Worm (Caenorhabditis elegans) whole organism, young adult: ENCODE results near the gene gst-23.

Experiments used
- B0261.1 ChIP-seq: sonication (generic microtip); optimal IDR thresholded peaks from 2 replicates; lab custom pipeline; 2016; ENCODE audit warnings: mild to moderate bottlenecking, missing genetic modification characterization, moderate library complexity, missing compliant biosample characterization
- F10E7.11 ChIP-seq: sonication (generic microtip); optimal IDR thresholded peaks from 2 replicates; lab custom pipeline; 2017; ENCODE audit warnings: mild to moderate bottlenecking, missing genetic modification characterization, moderate library complexity, missing compliant biosample characterization
- T26A5.8 ChIP-seq: sonication (generic microtip); optimal IDR thresholded peaks from 2 replicates; lab custom pipeline; 2016; ENCODE audit warnings: missing genetic modification characterization, missing compliant biosample characterization
- Y79H2A.3 ChIP-seq: fragments of 200-800 bp; sonication (Bioruptor generic); conservative IDR thresholded peaks from 2 replicates; pipeline ENCODE4 v1.3.6; 2022; ENCODE audit warnings: missing genetic modification reagents, missing genetic modification characterization, missing compliant biosample characterization
- akir-1 ChIP-seq: fragments of 200-800 bp; sonication (Bioruptor generic); optimal IDR thresholded peaks from 2 replicates; lab custom pipeline; 2018; ENCODE audit warnings: mild to moderate bottlenecking, missing genetic modification characterization, moderate library complexity, missing compliant biosample characterization
- cebp-2 ChIP-seq: fragments of 200-800 bp; sonication (Bioruptor generic); IDR thresholded peaks from 2 replicates; pipeline ENCODE4 v1.3.6; 2022; ENCODE audit warnings: missing genetic modification characterization, missing compliant biosample characterization
- ceh-27 ChIP-seq: fragments of 200-800 bp; sonication (Bioruptor generic); optimal IDR thresholded peaks from 2 replicates; lab custom pipeline; 2018; ENCODE audit warnings: mild to moderate bottlenecking, missing genetic modification characterization, moderate library complexity, missing compliant biosample characterization
- ceh-91 ChIP-seq: fragments of 200-800 bp; sonication (Bioruptor generic); IDR thresholded peaks from 2 replicates; pipeline ENCODE4 v1.3.6; 2022; ENCODE audit warnings: missing genetic modification reagents, missing genetic modification characterization, missing compliant biosample characterization
- mcd-1 ChIP-seq: fragments of 200-800 bp; sonication (Bioruptor generic); IDR thresholded peaks from 2 replicates; pipeline ENCODE4 v1.3.6; 2022; ENCODE audit warnings: missing genetic modification reagents, missing genetic modification characterization, missing compliant biosample characterization
- snpc-1.3 ChIP-seq: sonication (generic microtip); optimal IDR thresholded peaks from 2 replicates; lab custom pipeline; 2017; ENCODE audit warnings: missing genetic modification characterization, mild to moderate bottlenecking, missing compliant biosample characterization, antibody characterized with exemption, moderate library complexity, missing genotype, missing genetic modification reagents; ENCODE audit not compliant: insufficient read depth
- somi-1 ChIP-seq: fragments of 200-800 bp; sonication (Bioruptor generic); optimal IDR thresholded peaks from 2 replicates; lab custom pipeline; 2018; ENCODE audit warnings: mild to moderate bottlenecking, missing genetic modification characterization, missing compliant biosample characterization
- ztf-18 ChIP-seq: sonication (generic microtip); optimal IDR thresholded peaks from 2 replicates; lab custom pipeline; 2016; ENCODE audit warnings: missing genotype, mild to moderate bottlenecking, missing genetic modification characterization, missing compliant biosample characterization

Gene gst-23

DNA sequence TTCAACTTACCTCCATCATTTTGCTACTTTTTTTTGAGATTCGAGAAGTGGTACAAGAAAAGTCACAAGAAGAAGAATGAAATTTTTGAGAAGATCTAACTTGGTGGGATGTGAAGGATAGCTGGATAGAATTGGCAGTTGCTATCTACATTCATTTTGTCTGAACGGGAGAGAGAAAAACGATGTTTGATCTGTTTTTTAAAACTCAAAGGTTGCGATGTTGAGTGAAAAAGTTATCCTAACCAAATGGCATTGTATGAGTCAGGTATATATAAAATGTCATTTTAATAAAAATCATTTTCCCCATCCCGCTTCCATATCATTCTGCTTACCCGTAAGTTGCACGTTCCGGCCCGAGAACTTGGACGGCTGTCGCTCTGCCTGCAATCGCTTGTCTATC, 46.2 kb downstream of the gst-23 start, which contains the start of gene F35F10.6:
F35F10.6 (minus strand) TSS at position 101 of the 400 bp plus-strand sequence.
- no peak for TF ChIP-seq ceh-27 (GFP tag; lab: Kevin White, UChicago)
- no peak for TF ChIP-seq somi-1 (GFP tag; lab: Kevin White, UChicago)
- no peak for TF ChIP-seq mcd-1 (GFP tag; lab: Robert Waterston, UW)
- no peak for TF ChIP-seq snpc-1.3 (tag; lab: Kevin White, UChicago)
- no peak for TF ChIP-seq T26A5.8 (tag; lab: Kevin White, UChicago)
- no peak for TF ChIP-seq Y79H2A.3 (GFP tag; lab: Robert Waterston, UW)
- TF ChIP-seq F10E7.11 (tag; lab: Kevin White, UChicago): no peak
- no peak for TF ChIP-seq ceh-91
- no peak for TF ChIP-seq ztf-18 (tag; lab: Kevin White, UChicago)
- no peak for TF ChIP-seq akir-1 (GFP tag; lab: Kevin White, UChicago)
- no peak for TF ChIP-seq B0261.1 (tag; lab: Kevin White, UChicago)
- no peak for TF ChIP-seq cebp-2
- TF ChIP-seq, all 124 proteins: peak for 0
